Worm (Caenorhabditis elegans): ENCODE measurements around the gene srsx-30.

Gene srsx-30

ce11 chrV:10185719-10186118 lies 27.1 kb downstream of the srsx-30 start, which contains the start of gene ZK856.18:
TSS of gene ZK856.18 (minus strand) at chrV:10186007.
- TF ChIP-seq hrde-1 (tag; optimal IDR thresholded peaks at IDR 0.05; ENCODE audit: borderline replicate concordance) (no peak), mxl-1 (tag; optimal IDR thresholded peaks at IDR 0.05) (no peak), hmg-20 (GFP tag; IDR thresholded peaks at IDR 0.05) (no peak), ztf-26 (tag; optimal IDR thresholded peaks at IDR 0.05) (no peak), pha-4 (tag; optimal IDR thresholded peaks at IDR 0.05) (no peak), C06A6.2 (GFP tag; conservative IDR thresholded peaks at IDR 0.05) (no peak), lsy-27 (tag; optimal IDR thresholded peaks at IDR 0.05; ENCODE audit: borderline replicate concordance, insufficient read depth) (no peak), xnd-1 (tag; optimal IDR thresholded peaks at IDR 0.05) (no peak), zim-3 (tag; optimal IDR thresholded peaks at IDR 0.05) (no peak), nfyb-1 (GFP tag; IDR thresholded peaks at IDR 0.05) (no peak), lin-26 (GFP tag; IDR thresholded peaks at IDR 0.05) (no peak), zfh-2 (GFP tag; conservative IDR thresholded peaks at IDR 0.05) (no peak), Y67H2A.10 (GFP tag; conservative IDR thresholded peaks at IDR 0.05) (no peak)

- TF ChIP-seq mcd-1 (GFP tag; IDR thresholded peaks at IDR 0.05) (no peak), nhr-80 (tag; optimal IDR thresholded peaks at IDR 0.05) (peak; percentile 69), let-607 (tag; optimal IDR thresholded peaks at IDR 0.05) (peak in 1 of 2 experiments; percentile 16)
Measured at ce11 chrV:10190081-10190556, 31.5 kb downstream of the srsx-30 start, which contains the start of gene ZK856.5. TSS of gene ZK856.5 (minus strand) at chrV:10190131.

- peak; percentile 23 for TF ChIP-seq nhr-80 (tag; optimal IDR thresholded peaks at IDR 0.05)
- TF ChIP-seq mes-4 (tag; optimal IDR thresholded peaks at IDR 0.05), result no peak
Measured at ce11 chrV:10191242-10191641, 32.6 kb downstream of the srsx-30 start.

- TF ChIP-seq ets-4 (GFP tag; optimal IDR thresholded peaks at IDR 0.05) (no peak), tbx-9 (tag; optimal IDR thresholded peaks at IDR 0.05; ENCODE audit: borderline replicate concordance) (no peak), somi-1 (GFP tag; optimal IDR thresholded peaks at IDR 0.05) (no peak), snpc-4 (GFP tag; optimal IDR thresholded peaks at IDR 0.05) (no peak), snpc-4 (tag; optimal IDR thresholded peaks at IDR 0.05) (no peak), mxl-1 (tag; optimal IDR thresholded peaks at IDR 0.05) (no peak), nhr-90 (tag; optimal IDR thresholded peaks at IDR 0.05) (no peak), B0019.2 (GFP tag; conservative IDR thresholded peaks at IDR 0.05) (no peak), hlh-26 (GFP tag; conservative IDR thresholded peaks at IDR 0.05) (no peak)
Measured at ce11 chrV:10198386-10198785, 39.8 kb downstream of the srsx-30 start, which contains the start of gene ZK856.6. TSS of gene ZK856.6 (plus strand) at chrV:10198686.

ce11 chrV:10201913-10202312 lies 43.3 kb downstream of the srsx-30 start, which contains the start of gene ZK856.7:
TSS of gene ZK856.7 (plus strand) at chrV:10202098.
- TF ChIP-seq ama-1 (optimal IDR thresholded peaks at IDR 0.05), result no peak
- TF ChIP-seq ama-1 (GFP tag; optimal IDR thresholded peaks at IDR 0.05), result peak in 1 of 2 experiments; percentile 7
- TF ChIP-seq efl-1 (GFP tag; optimal IDR thresholded peaks at IDR 0.05), result no peak

ce11 chrV:10202340-10202739 lies 43.7 kb downstream of the srsx-30 start:
- TF ChIP-seq Y79H2A.3 (GFP tag; conservative IDR thresholded peaks at IDR 0.05) (no peak), mcd-1 (GFP tag; IDR thresholded peaks at IDR 0.05) (no peak), bed-2 (GFP tag; IDR thresholded peaks at IDR 0.05) (no peak), repo-1 (tag; optimal IDR thresholded peaks at IDR 0.05) (no peak), him-1 (tag; optimal IDR thresholded peaks at IDR 0.05) (no peak), rpc-1 (optimal IDR thresholded peaks at IDR 0.05) (no peak), rpc-1 (tag; optimal IDR thresholded peaks at IDR 0.05) (no peak), aptf-3 (GFP tag; IDR thresholded peaks at IDR 0.05) (no peak), lir-1 (GFP tag; conservative IDR thresholded peaks at IDR 0.05) (no peak)

Data from whole organism, young adult.